Fruit fly (Drosophila melanogaster) whole organism, embryonic: ENCODE measurements around the gene CG15040.

Source experiments
- Atf-2 ChIP-seq: fragments of 200-800 bp; sonication (Bioruptor generic); optimal IDR thresholded peaks from 2 replicates; lab custom pipeline; 2016; ENCODE audit warnings: missing biosample characterization, missing genetic modification characterization
- CG10274 ChIP-seq: fragments of 200-800 bp; sonication (Bioruptor generic); optimal IDR thresholded peaks from 3 replicates; lab custom pipeline; 2017; ENCODE audit warnings: missing biosample characterization, mild to moderate bottlenecking, missing genetic modification characterization
- CG10366 ChIP-seq: fragments of 200-800 bp; sonication (Bioruptor generic); IDR thresholded peaks from 2 replicates; pipeline ENCODE4 v1.3.6; 2022; ENCODE audit warnings: missing biosample characterization, missing genetic modification characterization
- CG10979 ChIP-seq: fragments of 200-800 bp; sonication (Bioruptor generic); optimal IDR thresholded peaks from 2 replicates; lab custom pipeline; 2018; ENCODE audit warnings: missing biosample characterization, mild to moderate bottlenecking, missing genetic modification characterization, moderate library complexity
- CG11093 ChIP-seq: fragments of 200-800 bp; sonication (Bioruptor generic); IDR thresholded peaks from 3 replicates; pipeline ENCODE4 v1.3.6; 2022; ENCODE audit warnings: missing biosample characterization, missing genetic modification characterization
- CG12391 ChIP-seq: fragments of 200-800 bp; sonication (Bioruptor generic); optimal IDR thresholded peaks from 3 replicates; lab custom pipeline; 2018; ENCODE audit warnings: missing biosample characterization, mild to moderate bottlenecking, missing genetic modification characterization, moderate library complexity
- CG13296 ChIP-seq: fragments of 200-800 bp; sonication (Bioruptor generic); optimal IDR thresholded peaks from 3 replicates; lab custom pipeline; 2018; ENCODE audit warnings: missing biosample characterization, mild to moderate bottlenecking, missing genetic modification characterization
- CG14860 ChIP-seq: fragments of 200-800 bp; sonication (Bioruptor generic); IDR thresholded peaks from 3 replicates; pipeline ENCODE4 v1.3.6; 2022; ENCODE audit warnings: missing biosample characterization, missing genetic modification characterization; ENCODE audit not compliant: partially characterized antibody
- CG2120 ChIP-seq: fragments of 200-800 bp; sonication (Bioruptor generic); optimal IDR thresholded peaks from 3 replicates; lab custom pipeline; 2016; ENCODE audit warnings: missing biosample characterization, missing genetic modification characterization
- CG33213 ChIP-seq: fragments of 200-800 bp; sonication (Bioruptor generic); optimal IDR thresholded peaks from 3 replicates; lab custom pipeline; 2016; ENCODE audit warnings: missing biosample characterization, missing genetic modification characterization
- CG4328 ChIP-seq: fragments of 200-800 bp; sonication (Bioruptor generic); optimal IDR thresholded peaks from 3 replicates; lab custom pipeline; 2017; ENCODE audit warnings: missing biosample characterization, missing genetic modification reagents, missing genetic modification characterization
- CG4360 ChIP-seq: fragments of 200-800 bp; sonication (Bioruptor generic); IDR thresholded peaks from 2 replicates; pipeline ENCODE4 v1.3.6; 2022; ENCODE audit warnings: missing biosample characterization, missing genetic modification characterization
- CG6791 ChIP-seq: fragments of 200-800 bp; sonication (Bioruptor generic); IDR thresholded peaks from 3 replicates; pipeline ENCODE4 v1.3.6; 2022; ENCODE audit warnings: missing biosample characterization, missing genetic modification characterization; ENCODE audit not compliant: partially characterized antibody
- CG7357 ChIP-seq: fragments of 200-800 bp; sonication (Bioruptor generic); IDR thresholded peaks from 3 replicates; pipeline ENCODE4 v1.3.6; 2022; ENCODE audit warnings: missing biosample characterization, missing genetic modification characterization
- CG9727 ChIP-seq: fragments of 200-800 bp; sonication (Bioruptor generic); optimal IDR thresholded peaks from 3 replicates; lab custom pipeline; 2017; ENCODE audit warnings: missing biosample characterization, mild to moderate bottlenecking, missing genetic modification characterization
- CG9817 ChIP-seq: fragments of 200-800 bp; sonication (Bioruptor generic); optimal IDR thresholded peaks from 2 replicates; lab custom pipeline; 2018; ENCODE audit warnings: missing biosample characterization, mild to moderate bottlenecking, missing genetic modification characterization, moderate library complexity
- CHES-1-like ChIP-seq: fragments of 200-800 bp; sonication (Bioruptor generic); optimal IDR thresholded peaks from 2 replicates; lab custom pipeline; 2016; ENCODE audit warnings: missing biosample characterization, missing genetic modification characterization
- Deaf1 ChIP-seq: fragments of 200-800 bp; optimal IDR thresholded peaks from 3 replicates; lab custom pipeline; 2019; ENCODE audit warnings: missing biosample characterization, mild to moderate bottlenecking, missing genetic modification characterization, moderate library complexity
- ERR ChIP-seq: fragments of 200-800 bp; sonication (Bioruptor generic); optimal IDR thresholded peaks from 2 replicates; lab custom pipeline; 2016; ENCODE audit warnings: missing biosample characterization, missing genetic modification characterization
- HLHmδ ChIP-seq: fragments of 200-800 bp; sonication (Bioruptor generic); optimal IDR thresholded peaks from 2 replicates; lab custom pipeline; 2018; ENCODE audit warnings: missing biosample characterization, mild to moderate bottlenecking, missing genetic modification characterization, moderate library complexity
- Hsf ChIP-seq: fragments of 200-800 bp; sonication (Bioruptor generic); optimal IDR thresholded peaks from 3 replicates; lab custom pipeline; 2016; ENCODE audit warnings: missing biosample characterization, missing genetic modification characterization
- Meics ChIP-seq: fragments of 200-800 bp; sonication (Bioruptor generic); optimal IDR thresholded peaks from 2 replicates; lab custom pipeline; 2017; ENCODE audit warnings: missing biosample characterization, mild to moderate bottlenecking, missing genetic modification characterization
- NfI ChIP-seq: fragments of 200-800 bp; sonication (Bioruptor generic); optimal IDR thresholded peaks from 3 replicates; lab custom pipeline; 2018; ENCODE audit warnings: missing biosample characterization, mild to moderate bottlenecking, missing genetic modification characterization, moderate library complexity
- Optix ChIP-seq: fragments of 200-800 bp; sonication (Bioruptor generic); IDR thresholded peaks from 3 replicates; pipeline ENCODE4 v1.3.6; 2022; ENCODE audit warnings: missing biosample characterization, missing genetic modification characterization
- Ravus ChIP-seq: fragments of 200-800 bp; sonication (Bioruptor generic); IDR thresholded peaks from 2 replicates; pipeline ENCODE4 v1.3.6; 2022; ENCODE audit warnings: missing biosample characterization, missing genetic modification characterization
- Rfx ChIP-seq: fragments of 200-800 bp; sonication (Bioruptor generic); IDR thresholded peaks from 2 replicates; pipeline ENCODE4 v1.3.6; 2022; ENCODE audit warnings: missing biosample characterization, missing genetic modification characterization
- Scr ChIP-seq: fragments of 200-800 bp; sonication (Bioruptor generic); IDR thresholded peaks from 2 replicates; pipeline ENCODE4 v1.3.6; 2022; ENCODE audit warnings: missing biosample characterization, missing genetic modification characterization; ENCODE audit not compliant: partially characterized antibody
- YL-1 ChIP-seq: fragments of 200-800 bp; sonication (Bioruptor generic); optimal IDR thresholded peaks from 3 replicates; lab custom pipeline; 2017; ENCODE audit warnings: missing biosample characterization, mild to moderate bottlenecking, missing genetic modification characterization
- amos ChIP-seq: fragments of 200-800 bp; sonication (Bioruptor generic); IDR thresholded peaks from 2 replicates; pipeline ENCODE4 v1.3.6; 2022; ENCODE audit warnings: missing biosample characterization, missing genetic modification characterization; ENCODE audit not compliant: partially characterized antibody
- ash1 ChIP-seq: fragments of 200-800 bp; sonication (Bioruptor generic); optimal IDR thresholded peaks from 2 replicates; lab custom pipeline; 2018; ENCODE audit warnings: missing biosample characterization, mild to moderate bottlenecking, missing genetic modification characterization
- dan ChIP-seq: fragments of 200-800 bp; sonication (Bioruptor generic); IDR thresholded peaks from 2 replicates; pipeline ENCODE4 v1.3.6; 2022; ENCODE audit warnings: missing biosample characterization, missing genetic modification characterization
- dimm ChIP-seq: fragments of 200-800 bp; sonication (Bioruptor generic); IDR thresholded peaks from 2 replicates; pipeline ENCODE4 v1.3.6; 2022; ENCODE audit warnings: missing biosample characterization, missing genetic modification characterization
- grn ChIP-seq: fragments of 200-800 bp; sonication (Bioruptor generic); optimal IDR thresholded peaks from 3 replicates; lab custom pipeline; 2017; ENCODE audit warnings: missing biosample characterization, missing genetic modification characterization
- ham ChIP-seq: fragments of 200-800 bp; sonication (Bioruptor generic); IDR thresholded peaks from 2 replicates; pipeline ENCODE4 v1.3.6; 2022; ENCODE audit warnings: missing biosample characterization, missing genetic modification characterization
- insv ChIP-seq, 2 experiments: fragments of 200-800 bp; sonication (Bioruptor generic); optimal IDR thresholded peaks; 3 replicates each; lab custom pipeline; 2016 to 2018; ENCODE audit warnings: missing biosample characterization in 2 of 2, missing genetic modification characterization in 2 of 2
- inv ChIP-seq: fragments of 200-800 bp; sonication (Bioruptor generic); IDR thresholded peaks from 2 replicates; pipeline ENCODE4 v1.3.6; 2022; ENCODE audit warnings: missing biosample characterization, missing genetic modification characterization; ENCODE audit not compliant: partially characterized antibody
- knrl ChIP-seq: fragments of 200-800 bp; sonication (Bioruptor generic); IDR thresholded peaks from 3 replicates; pipeline ENCODE4 v1.3.6; 2022; ENCODE audit warnings: missing biosample characterization, missing genetic modification characterization; ENCODE audit not compliant: partially characterized antibody
- lbe ChIP-seq: fragments of 200-800 bp; sonication (Bioruptor generic); optimal IDR thresholded peaks from 2 replicates; lab custom pipeline; 2016; ENCODE audit warnings: missing biosample characterization, mild to moderate bottlenecking, missing genetic modification characterization
- nmo ChIP-seq: fragments of 200-800 bp; sonication (Bioruptor generic); optimal IDR thresholded peaks from 2 replicates; lab custom pipeline; 2018; ENCODE audit warnings: missing biosample characterization, mild to moderate bottlenecking, missing genetic modification characterization, moderate library complexity
- nom ChIP-seq: fragments of 200-800 bp; sonication (Bioruptor generic); optimal IDR thresholded peaks from 2 replicates; lab custom pipeline; 2017; ENCODE audit warnings: missing biosample characterization, missing genetic modification characterization, mild to moderate bottlenecking, moderate library complexity, missing genetic modification reagents
- oc ChIP-seq: fragments of 200-800 bp; sonication (Bioruptor generic); optimal IDR thresholded peaks from 2 replicates; lab custom pipeline; 2018; ENCODE audit warnings: missing biosample characterization, mild to moderate bottlenecking, missing genetic modification characterization, moderate library complexity
- p53 ChIP-seq: fragments of 200-800 bp; sonication (Bioruptor generic); optimal IDR thresholded peaks from 2 replicates; lab custom pipeline; 2016; ENCODE audit warnings: missing biosample characterization, missing genetic modification characterization
- pan ChIP-seq, 4 experiments: fragments of >200 bp in 3 of 4; fragments of 200-800 bp in 1 of 4; sonication (Bioruptor generic) in 1 of 4; optimal IDR thresholded peaks in 3 of 4; IDR thresholded peaks in 1 of 4; 2 replicates each; pipeline versions ENCODE4 v1.3.6 to Lab custom; 2017 to 2022; ENCODE audit warnings: missing biosample characterization in 2 of 4, missing genetic modification characterization in 2 of 4, mixed read lengths in 1 of 4
- pros ChIP-seq: fragments of 200-800 bp; sonication (Bioruptor generic); optimal IDR thresholded peaks from 3 replicates; lab custom pipeline; 2019; ENCODE audit warnings: missing biosample characterization, mild to moderate bottlenecking, missing genetic modification characterization, moderate library complexity
- pum ChIP-seq: fragments of 200-800 bp; sonication (Bioruptor generic); optimal IDR thresholded peaks from 2 replicates; lab custom pipeline; 2016; ENCODE audit warnings: missing biosample characterization, missing genetic modification characterization
- ranshi ChIP-seq: fragments of 200-800 bp; sonication (Bioruptor generic); IDR thresholded peaks from 2 replicates; pipeline ENCODE4 v1.3.6; 2022; ENCODE audit warnings: missing biosample characterization, missing genetic modification characterization
- row ChIP-seq: fragments of 200-800 bp; sonication (Bioruptor generic); IDR thresholded peaks from 3 replicates; pipeline ENCODE4 v1.3.6; 2022; ENCODE audit warnings: missing biosample characterization, missing genetic modification characterization
- schlank ChIP-seq: fragments of 200-800 bp; sonication (Bioruptor generic); optimal IDR thresholded peaks from 2 replicates; lab custom pipeline; 2018; ENCODE audit warnings: missing biosample characterization, mild to moderate bottlenecking, missing genetic modification characterization
- slou ChIP-seq: fragments of 200-800 bp; sonication (Bioruptor generic); optimal IDR thresholded peaks from 3 replicates; lab custom pipeline; 2016; ENCODE audit warnings: missing biosample characterization, missing genetic modification characterization
- wek ChIP-seq: fragments of 200-800 bp; sonication (Bioruptor generic); optimal IDR thresholded peaks from 3 replicates; lab custom pipeline; 2018; ENCODE audit warnings: missing biosample characterization, mild to moderate bottlenecking, missing genetic modification characterization, moderate library complexity
- zfh1 ChIP-seq: fragments of 200-800 bp; sonication (Bioruptor generic); IDR thresholded peaks from 3 replicates; pipeline ENCODE4 v1.3.6; 2022; ENCODE audit warnings: missing biosample characterization, missing genetic modification characterization

CG15040 gene

dm6 chrX:18652879-18653278 lies 35.5 kb upstream of the CG15040 start, which contains the start of gene Ing3 (continued):
- TF ChIP-seq Ravus (GFP tag; lab: Robert Waterston, UW) (no peak), p53 (GFP tag; lab: Kevin White, UChicago) (no peak), CG10366 (GFP tag; lab: Robert Waterston, UW) (no peak), NfI (GFP tag; lab: Kevin White, UChicago) (no peak), CG4328 (GFP tag; lab: Kevin White, UChicago) (no peak), dimm (GFP tag; lab: Robert Waterston, UW) (no peak), CG2120 (no peak), Optix (GFP tag; lab: Robert Waterston, UW) (no peak), inv (GFP tag; lab: Robert Waterston, UW) (peak; percentile 51; the same call in 1 of the 2 replicates), wek (no peak), CG7357 (no peak), CG14860 (GFP tag; lab: Robert Waterston, UW) (no peak), Atf-2 (GFP tag; lab: Kevin White, UChicago) (no peak), CG11093 (GFP tag; lab: Robert Waterston, UW) (no peak), CG6791 (peak; percentile 58; the same call in 2 of the 3 replicates), CG33213 (GFP tag; lab: Kevin White, UChicago) (no peak), oc (tag; lab: Kevin White, UChicago) (no peak), CG9817 (tag; lab: Kevin White, UChicago) (no peak), Deaf1 (tag; lab: Kevin White, UChicago) (no peak), CG10274 (no peak), row (GFP tag; lab: Robert Waterston, UW) (no peak; the same call in 2 of the 3 replicates), ham (GFP tag; lab: Robert Waterston, UW) (no peak), CG12391 (tag; lab: Kevin White, UChicago) (no peak), CG13296 (GFP tag; lab: Kevin White, UChicago) (no peak), YL-1 (GFP tag; lab: Kevin White, UChicago) (peak; percentile 23), pan (optimal IDR thresholded peaks at IDR 0.05; lab: Kevin White, UChicago) (no peak), pan (GFP tag; optimal IDR thresholded peaks at IDR 0.05 in 1 of 2, IDR thresholded peaks at IDR 0.05 in 1 of 2) (no peak), Meics (no peak), CG4360 (no peak), pum (no peak), CG10979 (no peak), Scr (GFP tag; lab: Robert Waterston, UW) (peak; percentile 69), pros (no peak), lbe (GFP tag; lab: Kevin White, UChicago) (no peak), HLHmδ (GFP tag; lab: Kevin White, UChicago) (no peak), nom (GFP tag; lab: Kevin White, UChicago) (no peak), insv (GFP tag; optimal IDR thresholded peaks at IDR 0.05; lab: Kevin White, UChicago) (no peak), grn (GFP tag; lab: Kevin White, UChicago) (no peak), schlank (tag; lab: Kevin White, UChicago) (no peak), Rfx (GFP tag; lab: Robert Waterston, UW) (no peak), amos (GFP tag; lab: Robert Waterston, UW) (peak; percentile 82), zfh1 (GFP tag; lab: Robert Waterston, UW) (no peak), ranshi (GFP tag; lab: Robert Waterston, UW) (no peak), ERR (no peak), nmo (GFP tag; lab: Kevin White, UChicago) (peak; percentile 28), Hsf (GFP tag; lab: Kevin White, UChicago) (no peak), dan (GFP tag; lab: Robert Waterston, UW) (no peak), CHES-1-like (GFP tag; lab: Kevin White, UChicago) (no peak), slou (GFP tag; lab: Kevin White, UChicago) (no peak), knrl (GFP tag; lab: Robert Waterston, UW) (peak; percentile 60), ash1 (GFP tag; lab: Kevin White, UChicago) (no peak), CG9727 (GFP tag; lab: Kevin White, UChicago) (no peak)
